Worm (Caenorhabditis elegans) whole organism, L3 larva: Measurements from ENCODE around the gene F39E9.6.
"Not testable (repeated sequence)": the region's sequence is repeated elsewhere in the genome, so short reads cannot be mapped to it uniquely, and the experiment has no call there.

Source experiments
- R02D3.7 ChIP-seq: fragments of 150-350 bp; optimal IDR thresholded peaks from 2 replicates; lab custom pipeline; 2014; ENCODE audit warnings: missing biosample characterization, missing genetic modification characterization
- ZK546.5 ChIP-seq: sonication (generic microtip); optimal IDR thresholded peaks from 2 replicates; lab custom pipeline; 2017; ENCODE audit warnings: missing biosample characterization, missing genetic modification characterization
- aly-2 ChIP-seq: fragments of 150-350 bp; optimal IDR thresholded peaks from 2 replicates; lab custom pipeline; 2014; ENCODE audit warnings: missing biosample characterization, missing genetic modification characterization
- ama-1 ChIP-seq: fragments of 150-350 bp; optimal IDR thresholded peaks from 2 replicates; lab custom pipeline; 2018
- ceh-16 ChIP-seq: sonication (generic microtip); optimal IDR thresholded peaks from 2 replicates; lab custom pipeline; 2017; ENCODE audit warnings: missing biosample characterization, missing genetic modification characterization
- ceh-28 ChIP-seq: fragments of 150-350 bp; optimal IDR thresholded peaks from 2 replicates; lab custom pipeline; 2014; ENCODE audit warnings: missing biosample characterization, missing genetic modification reagents, missing genetic modification characterization
- ceh-9 ChIP-seq: sonication (generic microtip); optimal IDR thresholded peaks from 2 replicates; lab custom pipeline; 2018; ENCODE audit warnings: missing biosample characterization, missing genetic modification characterization
- daf-12 ChIP-seq: fragments of 150-350 bp; optimal IDR thresholded peaks from 2 replicates; lab custom pipeline; 2014; ENCODE audit warnings: missing biosample characterization, missing genetic modification reagents, missing genetic modification characterization
- egl-5 ChIP-seq: fragments of 150-350 bp; optimal IDR thresholded peaks from 2 replicates; lab custom pipeline; 2017; ENCODE audit warnings: missing biosample characterization, missing genetic modification reagents, missing genetic modification characterization, inconsistent platforms
- elt-1 ChIP-seq: fragments of 150-350 bp; optimal IDR thresholded peaks from 2 replicates; lab custom pipeline; 2014; ENCODE audit warnings: missing biosample characterization, missing genetic modification characterization
- elt-2 ChIP-seq: sonication (generic microtip); optimal IDR thresholded peaks from 2 replicates; lab custom pipeline; 2016; ENCODE audit warnings: missing genetic modification reagents, mild to moderate bottlenecking, missing genetic modification characterization, missing compliant biosample characterization
- elt-3 ChIP-seq, 3 experiments: fragments of 150-350 bp in 1 of 3; sonication (generic microtip) in 2 of 3; optimal IDR thresholded peaks; 2 replicates in 2 of 3; 4 replicates in 1 of 3; lab custom pipeline; 2014 to 2017; ENCODE audit warnings: missing biosample characterization in 3 of 3, missing genetic modification characterization in 3 of 3
- fkh-10 ChIP-seq: sonication (generic microtip); optimal IDR thresholded peaks from 2 replicates; lab custom pipeline; 2017; ENCODE audit warnings: missing biosample characterization, missing genetic modification reagents, missing genetic modification characterization
- fkh-2 ChIP-seq: fragments of 150-350 bp; optimal IDR thresholded peaks from 2 replicates; lab custom pipeline; 2014; ENCODE audit warnings: missing biosample characterization, missing genetic modification reagents, missing genetic modification characterization
- hmg-11 ChIP-seq: sonication (generic microtip); optimal IDR thresholded peaks from 2 replicates; lab custom pipeline; 2016; ENCODE audit warnings: missing genetic modification characterization, missing compliant biosample characterization
- lin-15B ChIP-seq: fragments of 150-350 bp; optimal IDR thresholded peaks from 2 replicates; lab custom pipeline; 2014; ENCODE audit warnings: missing biosample characterization, missing genetic modification characterization
- lin-39 ChIP-seq: fragments of 150-350 bp; optimal IDR thresholded peaks from 2 replicates; lab custom pipeline; 2018; ENCODE audit warnings: missing biosample characterization, missing genetic modification reagents, missing genetic modification characterization
- mdl-1 ChIP-seq: fragments of 150-350 bp; optimal IDR thresholded peaks from 2 replicates; lab custom pipeline; 2014; ENCODE audit warnings: missing biosample characterization, missing genetic modification characterization
- mml-1 ChIP-seq: fragments of 150-350 bp; sonication (generic microtip); optimal IDR thresholded peaks from 3 replicates; lab custom pipeline; 2014; ENCODE audit warnings: missing biosample characterization, missing genetic modification characterization
- nfya-1 ChIP-seq: sonication (generic microtip); optimal IDR thresholded peaks from 2 replicates; lab custom pipeline; 2017; ENCODE audit warnings: missing genetic modification characterization, mild to moderate bottlenecking, missing compliant biosample characterization, antibody characterized with exemption, moderate library complexity; ENCODE audit not compliant: insufficient read depth
- nhr-12 ChIP-seq: fragments of 150-350 bp; optimal IDR thresholded peaks from 2 replicates; lab custom pipeline; 2014; ENCODE audit warnings: missing biosample characterization, missing genetic modification characterization
- nhr-237 ChIP-seq: fragments of 150-350 bp; optimal IDR thresholded peaks from 2 replicates; lab custom pipeline; 2014; ENCODE audit warnings: missing biosample characterization, missing genetic modification characterization
- nhr-25 ChIP-seq: sonication (generic microtip); optimal IDR thresholded peaks from 2 replicates; lab custom pipeline; 2017; ENCODE audit warnings: missing biosample characterization, missing genetic modification characterization
- nhr-28 ChIP-seq: fragments of 150-350 bp; optimal IDR thresholded peaks from 2 replicates; lab custom pipeline; 2014; ENCODE audit warnings: missing biosample characterization, missing genetic modification characterization
- nhr-43 ChIP-seq: sonication (generic microtip); optimal IDR thresholded peaks from 2 replicates; lab custom pipeline; 2016; ENCODE audit warnings: mild to moderate bottlenecking, missing genetic modification characterization, missing compliant biosample characterization; ENCODE audit not compliant: poor library complexity, severe bottlenecking
- nhr-67 ChIP-seq: fragments of 150-350 bp; optimal IDR thresholded peaks from 2 replicates; lab custom pipeline; 2014; ENCODE audit warnings: missing biosample characterization, missing genetic modification characterization
- nhr-76 ChIP-seq: fragments of 150-350 bp; sonication (generic microtip); optimal IDR thresholded peaks from 5 replicates; lab custom pipeline; 2014; ENCODE audit warnings: missing biosample characterization, missing genetic modification characterization
- pha-4 ChIP-seq: fragments of 150-350 bp; optimal IDR thresholded peaks from 2 replicates; lab custom pipeline; 2014; ENCODE audit warnings: missing biosample characterization, missing genetic modification reagents, missing genetic modification characterization
- pqm-1 ChIP-seq: fragments of 150-350 bp; optimal IDR thresholded peaks from 2 replicates; lab custom pipeline; 2017; ENCODE audit warnings: missing biosample characterization, missing genetic modification characterization, inconsistent platforms
- skn-1 ChIP-seq: fragments of 150-350 bp; optimal IDR thresholded peaks from 2 replicates; lab custom pipeline; 2014; ENCODE audit warnings: missing biosample characterization, missing genetic modification characterization
- snpc-4 ChIP-seq: fragments of 150-350 bp; optimal IDR thresholded peaks from 2 replicates; lab custom pipeline; 2014; ENCODE audit warnings: missing biosample characterization, missing genetic modification characterization
- tbx-2 ChIP-seq: sonication (generic microtip); optimal IDR thresholded peaks from 2 replicates; lab custom pipeline; 2016; ENCODE audit warnings: mild to moderate bottlenecking, missing genetic modification characterization, missing compliant biosample characterization
- unc-39 ChIP-seq: sonication (generic microtip); optimal IDR thresholded peaks from 4 replicates; lab custom pipeline; 2017; ENCODE audit warnings: missing biosample characterization, missing genetic modification characterization
- ztf-11 ChIP-seq: fragments of 150-350 bp; optimal IDR thresholded peaks from 2 replicates; lab custom pipeline; 2014; ENCODE audit warnings: missing biosample characterization, missing genetic modification characterization

The F39E9.6 gene

ce11 chrII:3296644-3297043, 16.7 kb downstream of the F39E9.6 start, which contains the start of gene btb-16:
TSS of gene btb-16 (plus strand) at chrII:3296883.
- TF ChIP-seq elt-2 (tag; lab: Kevin White, UChicago) (peak; percentile 61), ceh-28 (tag; lab: Kevin White, UChicago) (no peak), pha-4 (tag; lab: Kevin White, UChicago) (peak; percentile 85), pqm-1 (tag; lab: Kevin White, UChicago) (peak; percentile 6)

ce11 chrII:3295193-3295592, 18.1 kb downstream of the F39E9.6 start, which contains the start of gene btb-17:
TSS of gene btb-17 (plus strand) at chrII:3295405.
- TF ChIP-seq unc-39 (tag; lab: Kevin White, UChicago) (no peak), ceh-16 (tag; lab: Kevin White, UChicago) (no peak), elt-2 (tag; lab: Kevin White, UChicago) (peak; percentile 77), pqm-1 (tag; lab: Kevin White, UChicago) (peak; percentile 55), ama-1 (lab: Kevin White, UChicago) (no peak), egl-5 (tag; lab: Kevin White, UChicago) (no peak)

ce11 chrII:3290544-3290943, 22.8 kb downstream of the F39E9.6 start, which contains the start of gene F39E9.14:
TSS of gene F39E9.14 (minus strand) at chrII:3290644.
- TF ChIP-seq elt-1; aly-2 (tag; lab: Kevin White, UChicago); fkh-2 (tag; lab: Kevin White, UChicago): not testable (repeated sequence)
- TF ChIP-seq, all 47 proteins: peak for 0; not testable (repeated sequence) for 47

ce11 chrII:3287073-3287472, 26.3 kb downstream of the F39E9.6 start, which contains the start of gene sri-63:
TSS of gene sri-63 (plus strand) at chrII:3287373.
- no peak for TF ChIP-seq elt-3 (tag; optimal IDR thresholded peaks at IDR 0.05; lab: Kevin White, UChicago)
- no peak for TF ChIP-seq snpc-4 (tag; lab: Kevin White, UChicago)
- no peak for TF ChIP-seq nfya-1 (tag; lab: Kevin White, UChicago)
- no peak for TF ChIP-seq nhr-12 (tag; lab: Kevin White, UChicago)
- no peak for TF ChIP-seq nhr-28 (tag; lab: Kevin White, UChicago)
- no peak for TF ChIP-seq skn-1 (tag; lab: Kevin White, UChicago)
- TF ChIP-seq R02D3.7 = no peak
- no peak for TF ChIP-seq fkh-10 (GFP tag; lab: Kevin White, UChicago)
- no peak for TF ChIP-seq mdl-1 (tag; lab: Kevin White, UChicago)
- TF ChIP-seq nhr-76 (tag; lab: Kevin White, UChicago) = no peak
- TF ChIP-seq ztf-11 (tag; lab: Kevin White, UChicago) = no peak

ce11 chrII:3284558-3284957, 28.8 kb downstream of the F39E9.6 start, which contains the start of gene scl-15:
TSS of gene scl-15 (minus strand) at chrII:3284658.
- TF ChIP-seq elt-3 (tag; optimal IDR thresholded peaks at IDR 0.05; lab: Kevin White, UChicago) (no peak), nhr-67 (tag; lab: Kevin White, UChicago) (no peak), daf-12 (tag; lab: Kevin White, UChicago) (no peak), snpc-4 (tag; lab: Kevin White, UChicago) (no peak), nhr-237 (tag; lab: Kevin White, UChicago) (no peak), lin-39 (tag; lab: Kevin White, UChicago) (no peak), mdl-1 (tag; lab: Kevin White, UChicago) (no peak), ZK546.5 (tag; lab: Kevin White, UChicago) (no peak), ceh-9 (tag; lab: Kevin White, UChicago) (no peak), elt-1 (no peak), hmg-11 (no peak), pqm-1 (tag; lab: Kevin White, UChicago) (no peak), lin-15B (no peak)
- TF ChIP-seq, all 47 proteins: peak for 0

ce11 chrII:3282353-3282752, 31.0 kb downstream of the F39E9.6 start, which contains the start of gene nep-13:
TSS of gene nep-13 (plus strand) at chrII:3282653.
- TF ChIP-seq mdl-1 (tag; lab: Kevin White, UChicago) (no peak), elt-3 (tag; optimal IDR thresholded peaks at IDR 0.05; lab: Kevin White, UChicago) (no peak), nhr-25 (tag; lab: Kevin White, UChicago) (no peak), pqm-1 (tag; lab: Kevin White, UChicago) (no peak), mml-1 (no peak), hmg-11 (no peak), nhr-43 (tag; lab: Kevin White, UChicago) (no peak), tbx-2 (tag; lab: Kevin White, UChicago) (no peak)
